Worm (Caenorhabditis elegans): ENCODE measurements around the gene str-198.

Gene str-198

ce11 chrV:16023559-16023958 is 24.0 kb upstream of the str-198 start:
- no peak for TF ChIP-seq unc-120 (tag; optimal IDR thresholded peaks at IDR 0.05; ENCODE audit: poor library complexity, severe bottlenecking)

DNA sequence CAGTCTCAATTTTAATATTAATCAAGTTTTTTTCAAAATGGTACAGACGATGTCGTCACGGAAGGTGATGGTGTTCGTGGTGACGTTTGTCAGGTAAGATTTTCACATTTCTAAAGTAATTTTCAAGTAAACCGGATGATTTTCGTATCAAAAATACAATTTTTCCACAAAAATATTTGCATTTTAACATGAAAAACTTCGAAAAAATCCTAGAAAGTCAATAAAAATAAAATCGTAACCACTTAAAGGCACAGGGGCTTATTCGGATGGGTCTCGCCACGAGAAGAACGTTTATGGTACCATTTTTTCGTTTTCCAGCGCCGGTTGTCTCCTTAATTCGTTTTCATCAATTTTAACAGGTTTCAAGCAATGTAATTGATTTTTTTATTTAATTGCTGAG is 23.3 kb upstream of the str-198 start, which contains the start of gene T10C6.6:
T10C6.6 (plus strand) TSS at position 27 of the 400 bp plus-strand sequence.
- no peak for TF ChIP-seq ceh-83 (GFP tag; optimal IDR thresholded peaks at IDR 0.05)
- TF ChIP-seq mls-2 (tag; optimal IDR thresholded peaks at IDR 0.05): no peak
- TF ChIP-seq ces-1 (GFP tag; optimal IDR thresholded peaks at IDR 0.05): no peak
- TF ChIP-seq elt-1 (tag; optimal IDR thresholded peaks at IDR 0.05; ENCODE audit: borderline replicate concordance, insufficient read depth): no peak
- no peak for TF ChIP-seq ceh-43 (GFP tag; optimal IDR thresholded peaks at IDR 0.05)
- TF ChIP-seq flh-1 (GFP tag; optimal IDR thresholded peaks at IDR 0.05): no peak
- no peak for TF ChIP-seq bed-3 (GFP tag; optimal IDR thresholded peaks at IDR 0.05)
- TF ChIP-seq hlh-1 (tag; optimal IDR thresholded peaks at IDR 0.05): no peak
- no peak for TF ChIP-seq mep-1 (tag; optimal IDR thresholded peaks at IDR 0.05)
- TF ChIP-seq nhr-76 (tag; optimal IDR thresholded peaks at IDR 0.05): no peak
- TF ChIP-seq pha-4 (tag; optimal IDR thresholded peaks at IDR 0.05): no peak

- TF ChIP-seq lin-32 (GFP tag; optimal IDR thresholded peaks at IDR 0.05): no peak
- no peak for TF ChIP-seq unc-39 (tag; optimal IDR thresholded peaks at IDR 0.05)
- no peak for TF ChIP-seq ceh-39 (tag; optimal IDR thresholded peaks at IDR 0.05)
- TF ChIP-seq zip-8 (tag; optimal IDR thresholded peaks at IDR 0.05): no peak
- no peak for TF ChIP-seq nhr-237 (tag; optimal IDR thresholded peaks at IDR 0.05)
- TF ChIP-seq lin-13 (tag; optimal IDR thresholded peaks at IDR 0.05): no peak
Observed at ce11 chrV:16024917-16025316, 22.7 kb upstream of the str-198 start.

- TF ChIP-seq sem-2 (GFP tag; optimal IDR thresholded peaks at IDR 0.05) (no peak), nhr-76 (tag; optimal IDR thresholded peaks at IDR 0.05) (no peak)
Observed at ce11 chrV:16029237-16029636, 18.4 kb upstream of the str-198 start.

- TF ChIP-seq unc-39 (tag; optimal IDR thresholded peaks at IDR 0.05) (no peak), ceh-43 (GFP tag; optimal IDR thresholded peaks at IDR 0.05) (no peak), unc-120 (tag; optimal IDR thresholded peaks at IDR 0.05; ENCODE audit: poor library complexity, severe bottlenecking) (no peak), snpc-4 (tag; optimal IDR thresholded peaks at IDR 0.05) (no peak), mls-2 (tag; optimal IDR thresholded peaks at IDR 0.05) (no peak), cnd-1 (tag; optimal IDR thresholded peaks at IDR 0.05) (no peak), ztf-11 (tag; optimal IDR thresholded peaks at IDR 0.05) (no peak), nhr-28 (tag; optimal IDR thresholded peaks at IDR 0.05) (no peak), drap-1 (GFP tag; optimal IDR thresholded peaks at IDR 0.05) (no peak), sem-2 (GFP tag; optimal IDR thresholded peaks at IDR 0.05) (no peak), nhr-237 (tag; optimal IDR thresholded peaks at IDR 0.05) (no peak), nhr-12 (tag; optimal IDR thresholded peaks at IDR 0.05) (no peak), ces-1 (GFP tag; optimal IDR thresholded peaks at IDR 0.05) (no peak), flh-1 (GFP tag; optimal IDR thresholded peaks at IDR 0.05) (no peak), bed-3 (GFP tag; optimal IDR thresholded peaks at IDR 0.05) (no peak), lin-13 (tag; optimal IDR thresholded peaks at IDR 0.05) (no peak), hlh-1 (tag; optimal IDR thresholded peaks at IDR 0.05) (no peak), lin-32 (GFP tag; optimal IDR thresholded peaks at IDR 0.05) (no peak)
Observed at ce11 chrV:16031571-16031970, 16.0 kb upstream of the str-198 start, which contains the start of gene T10C6.7. TSS of gene T10C6.7 (minus strand) at chrV:16031713.

DNA sequence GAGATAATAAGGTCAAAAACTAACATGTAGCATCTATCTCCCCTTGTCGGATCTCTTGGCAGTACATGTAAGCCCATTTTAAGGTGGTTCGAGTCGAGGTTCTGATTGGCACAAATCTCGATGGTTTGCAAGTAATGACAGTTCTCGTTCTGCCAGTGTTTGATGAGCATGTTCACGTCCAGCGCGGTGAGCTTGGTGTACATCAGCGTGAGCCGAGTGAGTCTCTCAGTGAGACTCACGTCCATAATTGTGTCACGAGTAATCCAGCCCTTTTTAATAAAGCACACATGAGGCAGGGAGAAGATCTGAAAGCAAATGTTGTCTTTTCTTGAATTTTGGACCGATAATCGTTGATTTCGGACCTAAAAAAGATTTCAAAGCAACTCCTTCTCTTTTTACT is 14.8 kb upstream of the str-198 start, which contains the start of gene T10C6.16:
T10C6.16 (minus strand) TSS at position 245 of the 400 bp plus-strand sequence.
- TF ChIP-seq unc-120 (tag; optimal IDR thresholded peaks at IDR 0.05; ENCODE audit: poor library complexity, severe bottlenecking) (no peak), nhr-76 (tag; optimal IDR thresholded peaks at IDR 0.05) (no peak), unc-62 (GFP tag; optimal IDR thresholded peaks at IDR 0.05) (no peak), cnd-1 (tag; optimal IDR thresholded peaks at IDR 0.05) (no peak), pha-4 (tag; optimal IDR thresholded peaks at IDR 0.05) (no peak), elt-3 (tag; optimal IDR thresholded peaks at IDR 0.05) (no peak), hlh-1 (tag; optimal IDR thresholded peaks at IDR 0.05) (no peak), mep-1 (tag; optimal IDR thresholded peaks at IDR 0.05) (no peak), tbx-8 (GFP tag; optimal IDR thresholded peaks at IDR 0.05) (no peak), mls-2 (tag; optimal IDR thresholded peaks at IDR 0.05) (no peak), sptf-1 (tag; optimal IDR thresholded peaks at IDR 0.05) (no peak), ceh-43 (GFP tag; optimal IDR thresholded peaks at IDR 0.05) (no peak), blmp-1 (tag; optimal IDR thresholded peaks at IDR 0.05) (no peak)

Measured in whole organism, mixed stage, embryonic.